Fruit fly (Drosophila melanogaster) whole organism, prepupa: ENCODE data around the gene cmet.

Source experiments
- Blimp-1 ChIP-seq: fragments of 200-800 bp; sonication (Bioruptor generic); optimal IDR thresholded peaks from 3 replicates; lab custom pipeline; 2017; ENCODE audit warnings: missing biosample characterization, missing genetic modification characterization, mild to moderate bottlenecking, moderate library complexity, missing genetic modification reagents
- CG16779 ChIP-seq: fragments of 200-800 bp; sonication (Bioruptor generic); optimal IDR thresholded peaks from 3 replicates; lab custom pipeline; 2017; ENCODE audit warnings: missing biosample characterization, mild to moderate bottlenecking, missing genetic modification characterization
- CG3032 ChIP-seq: fragments of 200-800 bp; optimal IDR thresholded peaks from 2 replicates; lab custom pipeline; 2019; ENCODE audit warnings: missing biosample characterization, mild to moderate bottlenecking, missing genetic modification characterization, moderate library complexity
- CG6808 ChIP-seq: fragments of 200-800 bp; sonication (Bioruptor generic); optimal IDR thresholded peaks from 3 replicates; lab custom pipeline; 2017; ENCODE audit warnings: missing biosample characterization, missing genetic modification characterization, mild to moderate bottlenecking, moderate library complexity, missing genetic modification reagents
- CG9139 ChIP-seq: fragments of 200-800 bp; sonication (Bioruptor generic); optimal IDR thresholded peaks from 3 replicates; lab custom pipeline; 2017; ENCODE audit warnings: missing biosample characterization, mild to moderate bottlenecking, missing genetic modification characterization
- Eip75B ChIP-seq: fragments of 200-800 bp; sonication (Bioruptor generic); optimal IDR thresholded peaks from 3 replicates; lab custom pipeline; 2016; ENCODE audit warnings: missing biosample characterization, missing genetic modification characterization
- Eip93F ChIP-seq: fragments of 200-800 bp; sonication (Bioruptor generic); optimal IDR thresholded peaks from 2 replicates; lab custom pipeline; 2016; ENCODE audit warnings: missing biosample characterization, mild to moderate bottlenecking, missing genetic modification characterization
- Hr38 ChIP-seq: sonication (Bioruptor generic); optimal IDR thresholded peaks from 2 replicates; lab custom pipeline; 2016; ENCODE audit warnings: missing biosample characterization, missing genetic modification characterization
- Hr4 ChIP-seq: fragments of 200-800 bp; sonication (Bioruptor generic); optimal IDR thresholded peaks from 3 replicates; lab custom pipeline; 2016; ENCODE audit warnings: missing biosample characterization, missing genetic modification characterization
- OdsH ChIP-seq: fragments of 200-800 bp; sonication (Bioruptor generic); optimal IDR thresholded peaks from 3 replicates; lab custom pipeline; 2016; ENCODE audit warnings: missing biosample characterization, missing genetic modification characterization
- Sox15 ChIP-seq: fragments of 200-800 bp; sonication (Bioruptor generic); optimal IDR thresholded peaks from 3 replicates; lab custom pipeline; 2016; ENCODE audit warnings: missing biosample characterization, missing genetic modification characterization
- acj6 ChIP-seq: fragments of 200-800 bp; sonication (Bioruptor generic); optimal IDR thresholded peaks from 3 replicates; lab custom pipeline; 2016; ENCODE audit warnings: missing biosample characterization, missing genetic modification characterization
- cyc ChIP-seq: fragments of 200-800 bp; sonication (Bioruptor generic); optimal IDR thresholded peaks from 3 replicates; lab custom pipeline; 2016; ENCODE audit warnings: missing biosample characterization, missing genetic modification characterization
- esn ChIP-seq: fragments of 200-800 bp; sonication (Bioruptor generic); optimal IDR thresholded peaks from 2 replicates; lab custom pipeline; 2016; ENCODE audit warnings: missing biosample characterization, mild to moderate bottlenecking, missing genetic modification characterization, moderate library complexity

- TF ChIP-seq esn (no peak), cyc (GFP tag; lab: Kevin White, UChicago) (no peak), CG6808 (GFP tag; lab: Kevin White, UChicago) (no peak), Eip75B (no peak), Blimp-1 (GFP tag; lab: Kevin White, UChicago) (no peak), acj6 (no peak), OdsH (GFP tag; lab: Kevin White, UChicago) (no peak), CG3032 (tag; lab: Kevin White, UChicago) (no peak), Hr38 (GFP tag; lab: Kevin White, UChicago) (no peak), CG16779 (tag; lab: Kevin White, UChicago) (no peak), Eip93F (GFP tag; lab: Kevin White, UChicago) (no peak), Sox15 (GFP tag; lab: Kevin White, UChicago) (no peak), CG9139 (GFP tag; lab: Kevin White, UChicago) (no peak), Hr4 (GFP tag; lab: Kevin White, UChicago) (no peak)
Measured at dm6 chr2L:11309806-11310205, 41.0 kb upstream of the cmet start.
